Fruit fly (Drosophila melanogaster): Measurements from ENCODE around the gene Rhau.

The Rhau gene

dm6 chr2L:20799991-20800897, 42.5 kb upstream of the Rhau start (continued):
- TF ChIP-seq Nf-YA (GFP tag; IDR thresholded peaks at IDR 0.05) (0 out of 2 replicates have a peak, but pooled peaks have one; percentile 37), sens-2 (GFP tag; IDR thresholded peaks at IDR 0.05) (peak; percentile 64), sna (GFP tag; IDR thresholded peaks at IDR 0.05; ENCODE audit: partially characterized antibody) (no peak), CG16779 (GFP tag; IDR thresholded peaks at IDR 0.05) (peak; percentile 49; the same call in 1 of the 2 replicates), caup (GFP tag; optimal IDR thresholded peaks at IDR 0.05; ENCODE audit: severe bottlenecking) (peak; percentile 76), pnt (GFP tag; optimal IDR thresholded peaks at IDR 0.05) (peak; percentile 67), H2.0 (GFP tag; IDR thresholded peaks at IDR 0.05) (peak; percentile 74), CG3163 (GFP tag; optimal IDR thresholded peaks at IDR 0.05) (peak; percentile 34), CG7745 (tag; optimal IDR thresholded peaks at IDR 0.05) (no peak), CG18262 (tag; optimal IDR thresholded peaks at IDR 0.05) (peak; percentile 58), prd (optimal IDR thresholded peaks at IDR 0.05) (no peak), prd (GFP tag; IDR thresholded peaks at IDR 0.05) (peak; percentile 80), mam (GFP tag; optimal IDR thresholded peaks at IDR 0.05) (peak; percentile 89), CG15073 (GFP tag; optimal IDR thresholded peaks at IDR 0.05) (no peak), Scr (GFP tag; IDR thresholded peaks at IDR 0.05; ENCODE audit: partially characterized antibody) (no peak), Fer2 (tag; optimal IDR thresholded peaks at IDR 0.05) (peak; percentile 63), cad (GFP tag; optimal IDR thresholded peaks at IDR 0.05) (peak; percentile 43), CG10979 (tag; optimal IDR thresholded peaks at IDR 0.05) (peak; percentile 59), ssp (GFP tag; IDR thresholded peaks at IDR 0.05) (peak; percentile 58; the same call in 1 of the 2 replicates), cg (GFP tag; optimal IDR thresholded peaks at IDR 0.05) (peak; percentile 44), Bdp1 (GFP tag; optimal IDR thresholded peaks at IDR 0.05) (peak; percentile 66), p53 (GFP tag; optimal IDR thresholded peaks at IDR 0.05) (peak; percentile 3), CHES-1-like (GFP tag; optimal IDR thresholded peaks at IDR 0.05) (peak; percentile 83), Pdp1 (GFP tag; optimal IDR thresholded peaks at IDR 0.05) (peak; percentile 72 to 83), Usf (GFP tag; optimal IDR thresholded peaks at IDR 0.05) (peak; percentile 25), CG30403 (GFP tag; optimal IDR thresholded peaks at IDR 0.05) (peak; percentile 74), Ets97D (GFP tag; optimal IDR thresholded peaks at IDR 0.05) (peak; percentile 25), CG7987 (GFP tag; optimal IDR thresholded peaks at IDR 0.05) (peak; percentile 53), CG8944 (GFP tag; optimal IDR thresholded peaks at IDR 0.05) (peak; percentile 63), slbo (GFP tag; IDR thresholded peaks at IDR 0.05) (peak; percentile 89), btn (GFP tag; optimal IDR thresholded peaks at IDR 0.05) (peak; percentile 61), CG14050 (GFP tag; IDR thresholded peaks at IDR 0.05) (peak; percentile 63), CG11093 (GFP tag; IDR thresholded peaks at IDR 0.05) (no peak), CG1602 (GFP tag; optimal IDR thresholded peaks at IDR 0.05) (peak; percentile 61), repo (GFP tag; optimal IDR thresholded peaks at IDR 0.05) (peak; percentile 36), Six4 (GFP tag; optimal IDR thresholded peaks at IDR 0.05) (peak; percentile 46), CG33557 (GFP tag; optimal IDR thresholded peaks at IDR 0.05) (no peak), CG7963 (GFP tag; IDR thresholded peaks at IDR 0.05; ENCODE audit: partially characterized antibody) (no peak), dati (GFP tag; IDR thresholded peaks at IDR 0.05) (0 out of 2 replicates have a peak, but pooled peaks have one; percentile 42), CG18619 (GFP tag; optimal IDR thresholded peaks at IDR 0.05) (peak; percentile 66), CG9437 (GFP tag; optimal IDR thresholded peaks at IDR 0.05) (peak; percentile 41), seq (GFP tag; IDR thresholded peaks at IDR 0.05) (peak; percentile 60; the same call in 1 of the 2 replicates), ase (GFP tag; IDR thresholded peaks at IDR 0.05) (peak; percentile 47; the same call in 1 of the 3 replicates), CG15011 (GFP tag; optimal IDR thresholded peaks at IDR 0.05) (peak; percentile 70), CG30020 (tag; optimal IDR thresholded peaks at IDR 0.05) (no peak), CG13624 (GFP tag; optimal IDR thresholded peaks at IDR 0.05) (peak; percentile 86), CG10565 (GFP tag; optimal IDR thresholded peaks at IDR 0.05) (no peak), nerfin-1 (tag; optimal IDR thresholded peaks at IDR 0.05) (no peak), CG11696 (GFP tag; IDR thresholded peaks at IDR 0.05) (no peak)

Measured in whole organism, embryonic.